Worm (Caenorhabditis elegans) whole organism, L3 larva: ENCODE measurements around the gene rer-1.

Experiments used
- aly-2 ChIP-seq: fragments of 150-350 bp; optimal IDR thresholded peaks from 2 replicates; lab custom pipeline; 2014; ENCODE audit warnings: missing biosample characterization, missing genetic modification characterization
- ceh-9 ChIP-seq: sonication (generic microtip); optimal IDR thresholded peaks from 2 replicates; lab custom pipeline; 2018; ENCODE audit warnings: missing biosample characterization, missing genetic modification characterization
- lsy-12 ChIP-seq: sonication (generic microtip); optimal IDR thresholded peaks from 2 replicates; lab custom pipeline; 2016; ENCODE audit warnings: mild to moderate bottlenecking, missing genetic modification characterization, missing compliant biosample characterization
- pqm-1 ChIP-seq: fragments of 150-350 bp; optimal IDR thresholded peaks from 2 replicates; lab custom pipeline; 2017; ENCODE audit warnings: missing biosample characterization, missing genetic modification characterization, inconsistent platforms
- tbx-2 ChIP-seq: sonication (generic microtip); optimal IDR thresholded peaks from 2 replicates; lab custom pipeline; 2016; ENCODE audit warnings: mild to moderate bottlenecking, missing genetic modification characterization, missing compliant biosample characterization

ce11 chrII:8811825-8812224, 655 bp downstream of the rer-1 start:
- TF ChIP-seq pqm-1 (no peak), lsy-12 (tag; lab: Kevin White, UChicago) (no peak), aly-2 (tag; lab: Kevin White, UChicago) (no peak), ceh-9 (tag; lab: Kevin White, UChicago) (no peak), tbx-2 (tag; lab: Kevin White, UChicago) (no peak)
